Worm (Caenorhabditis elegans) whole organism, midembryonic: ENCODE data around the gene attf-2.

ENCODE experiments used
- T22C8.4 ChIP-seq: fragments of 200-800 bp; sonication (Bioruptor generic); IDR thresholded peaks from 2 replicates; pipeline ENCODE4 v1.3.6; 2022; ENCODE audit warnings: missing genetic modification characterization, missing compliant biosample characterization
- flt-1 ChIP-seq: fragments of 200-800 bp; sonication (Bioruptor generic); IDR thresholded peaks from 2 replicates; pipeline ENCODE4 v1.3.6; 2022; ENCODE audit warnings: missing genetic modification characterization, missing compliant biosample characterization
- med-1 ChIP-seq: sonication (generic microtip); optimal IDR thresholded peaks from 2 replicates; lab custom pipeline; 2017; ENCODE audit warnings: missing genetic modification characterization, mild to moderate bottlenecking, missing compliant biosample characterization, antibody characterized with exemption, missing genetic modification reagents; ENCODE audit not compliant: insufficient read depth
- ref-1 ChIP-seq: fragments of 200-800 bp; sonication (Bioruptor generic); conservative IDR thresholded peaks from 2 replicates; pipeline ENCODE4 v1.3.6; 2022; ENCODE audit warnings: missing genetic modification reagents, missing genetic modification characterization, missing compliant biosample characterization
- ztf-23 ChIP-seq: fragments of 200-800 bp; sonication (Bioruptor generic); IDR thresholded peaks from 2 replicates; pipeline ENCODE4 v1.3.6; 2022; ENCODE audit warnings: missing genetic modification reagents, missing genetic modification characterization, missing compliant biosample characterization
- ztf-29 ChIP-seq: fragments of 200-800 bp; sonication (Bioruptor generic); IDR thresholded peaks from 2 replicates; pipeline ENCODE4 v1.3.6; 2022; ENCODE audit warnings: missing genetic modification reagents, missing genetic modification characterization, missing compliant biosample characterization

ce11 chrV:7194818-7195217 lies 1.1 kb downstream of the attf-2 start:
- no peak for TF ChIP-seq T22C8.4
- TF ChIP-seq ztf-29: no peak
- no peak for TF ChIP-seq ref-1 (GFP tag; lab: Robert Waterston, UW)
- no peak for TF ChIP-seq flt-1 (GFP tag; lab: Robert Waterston, UW)
- TF ChIP-seq med-1 (GFP tag; lab: Kevin White, UChicago): no peak
- TF ChIP-seq ztf-23 (GFP tag; lab: Robert Waterston, UW): no peak
